Worm (Caenorhabditis elegans) whole organism, late embryonic: ENCODE results near the gene F18A1.7.

Experiments
- F13H6.1 ChIP-seq: sonication (generic microtip); optimal IDR thresholded peaks from 2 replicates; lab custom pipeline; 2016; ENCODE audit warnings: missing genetic modification characterization, missing compliant biosample characterization
- Y22D7AL.16 ChIP-seq: sonication (generic microtip); optimal IDR thresholded peaks from 2 replicates; lab custom pipeline; 2016; ENCODE audit warnings: missing genetic modification characterization, missing compliant biosample characterization
- ceh-30 ChIP-seq: fragments of 150-350 bp; optimal IDR thresholded peaks from 2 replicates; lab custom pipeline; 2014; ENCODE audit warnings: missing biosample characterization, missing genetic modification characterization
- ceh-9 ChIP-seq: sonication (generic microtip); optimal IDR thresholded peaks from 2 replicates; lab custom pipeline; 2016; ENCODE audit warnings: mild to moderate bottlenecking, missing genetic modification characterization, inconsistent platforms, missing compliant biosample characterization
- elt-4 ChIP-seq: sonication (generic microtip); optimal IDR thresholded peaks from 2 replicates; lab custom pipeline; 2016; ENCODE audit warnings: missing genetic modification characterization, missing compliant biosample characterization
- fkh-6 ChIP-seq: sonication (generic microtip); optimal IDR thresholded peaks from 2 replicates; lab custom pipeline; 2016; ENCODE audit warnings: missing genetic modification characterization, missing compliant biosample characterization
- hlh-13 ChIP-seq: fragments of 200-800 bp; sonication (Bioruptor generic); optimal IDR thresholded peaks from 2 replicates; lab custom pipeline; 2018; ENCODE audit warnings: mild to moderate bottlenecking, missing genetic modification characterization, missing compliant biosample characterization
- nhr-11 ChIP-seq: fragments of 150-350 bp; optimal IDR thresholded peaks from 2 replicates; lab custom pipeline; 2014; ENCODE audit warnings: missing biosample characterization, missing genetic modification characterization
- npax-4 ChIP-seq: sonication (generic microtip); optimal IDR thresholded peaks from 2 replicates; lab custom pipeline; 2016; ENCODE audit warnings: missing genetic modification characterization, missing compliant biosample characterization
- pag-3 ChIP-seq: sonication (generic microtip); optimal IDR thresholded peaks from 2 replicates; lab custom pipeline; 2016; ENCODE audit warnings: missing compliant biosample characterization, missing genetic modification characterization, borderline replicate concordance
- pqm-1 ChIP-seq: sonication (generic microtip); optimal IDR thresholded peaks from 2 replicates; lab custom pipeline; 2016; ENCODE audit warnings: missing genetic modification characterization, missing compliant biosample characterization
- sdc-2 ChIP-seq: sonication (generic microtip); optimal IDR thresholded peaks from 2 replicates; lab custom pipeline; 2016; ENCODE audit warnings: missing genotype, missing genetic modification characterization, missing compliant biosample characterization
- sox-4 ChIP-seq: sonication (generic microtip); optimal IDR thresholded peaks from 2 replicates; lab custom pipeline; 2017; ENCODE audit warnings: mild to moderate bottlenecking, missing genetic modification characterization, inconsistent platforms, missing compliant biosample characterization
- zip-5 ChIP-seq: sonication (generic microtip); optimal IDR thresholded peaks from 2 replicates; lab custom pipeline; 2016; ENCODE audit warnings: missing genetic modification characterization, missing compliant biosample characterization

ce11 chrII:7669409-7669808 lies 5.9 kb upstream of the F18A1.7 start:
- TF ChIP-seq nhr-11: no peak
- TF ChIP-seq pag-3: no peak
- no peak for TF ChIP-seq pqm-1 (tag; lab: Kevin White, UChicago)
- no peak for TF ChIP-seq fkh-6 (tag; lab: Kevin White, UChicago)
- no peak for TF ChIP-seq F13H6.1 (tag; lab: Kevin White, UChicago)
- TF ChIP-seq sox-4 (tag; lab: Kevin White, UChicago): no peak
- no peak for TF ChIP-seq hlh-13 (GFP tag; lab: Kevin White, UChicago)
- TF ChIP-seq sdc-2 (tag; lab: Kevin White, UChicago): no peak
- TF ChIP-seq elt-4 (tag; lab: Kevin White, UChicago): no peak
- TF ChIP-seq npax-4 (tag; lab: Kevin White, UChicago): no peak
- TF ChIP-seq zip-5 (tag; lab: Kevin White, UChicago): no peak
- no peak for TF ChIP-seq ceh-30 (tag; lab: Kevin White, UChicago)
- TF ChIP-seq Y22D7AL.16 (tag; lab: Kevin White, UChicago): no peak
- TF ChIP-seq ceh-9 (tag; lab: Kevin White, UChicago): no peak
